Fruit fly (Drosophila melanogaster): ENCODE measurements around the gene CG10347.

- peak; percentile 15 for TF ChIP-seq vri (GFP tag; optimal IDR thresholded peaks at IDR 0.05)
- TF ChIP-seq dsx (GFP tag; optimal IDR thresholded peaks at IDR 0.05; ENCODE audit: poor library complexity, severe bottlenecking): peak; percentile 14
- TF ChIP-seq Met (GFP tag; optimal IDR thresholded peaks at IDR 0.05): no peak
- no peak for TF ChIP-seq Hr38 (GFP tag; optimal IDR thresholded peaks at IDR 0.05)
- TF ChIP-seq CG6163 (GFP tag; IDR thresholded peaks at IDR 0.05): peak; percentile 79
- TF ChIP-seq Ets96B (tag; optimal IDR thresholded peaks at IDR 0.05): peak; percentile 12
- TF ChIP-seq ss (GFP tag; optimal IDR thresholded peaks at IDR 0.05): peak; percentile 6 to 41
- TF ChIP-seq CG34406 (GFP tag; optimal IDR thresholded peaks at IDR 0.05): no peak
- peak; percentile 4 for TF ChIP-seq CG9139 (GFP tag; optimal IDR thresholded peaks at IDR 0.05)
- TF ChIP-seq CG6854 (GFP tag; optimal IDR thresholded peaks at IDR 0.05): peak; percentile 26
- TF ChIP-seq CG10631 (GFP tag; optimal IDR thresholded peaks at IDR 0.05): no peak
- TF ChIP-seq Lpt (GFP tag; optimal IDR thresholded peaks at IDR 0.05): no peak
Measured at dm6 chrX:11817183-11817972, 37.4 kb downstream of the CG10347 start.
